Fruit fly (Drosophila melanogaster) Kc167 (cell line): ENCODE data around the gene rut.

Experiments
- Myc ChIP-seq: fragments of >200 bp; optimal IDR thresholded peaks from 2 replicates; lab custom pipeline; 2017; ENCODE audit warnings: missing external identifiers
- Sin3A ChIP-seq: fragments of >200 bp; optimal IDR thresholded peaks from 2 replicates; lab custom pipeline; 2018; ENCODE audit warnings: missing external identifiers
- h ChIP-seq: fragments of >200 bp; optimal IDR thresholded peaks from 3 replicates; lab custom pipeline; 2018; ENCODE audit warnings: missing external identifiers
- insv ChIP-seq: fragments of >200 bp; optimal IDR thresholded peaks from 3 replicates; lab custom pipeline; 2018; ENCODE audit warnings: missing external identifiers
- psq ChIP-seq: fragments of >200 bp; optimal IDR thresholded peaks from 2 replicates; lab custom pipeline; 2017; ENCODE audit warnings: missing external identifiers
- ttk ChIP-seq: sonication (Bioruptor generic); optimal IDR thresholded peaks from 2 replicates; lab custom pipeline; 2017; ENCODE audit warnings: missing external identifiers

DNA sequence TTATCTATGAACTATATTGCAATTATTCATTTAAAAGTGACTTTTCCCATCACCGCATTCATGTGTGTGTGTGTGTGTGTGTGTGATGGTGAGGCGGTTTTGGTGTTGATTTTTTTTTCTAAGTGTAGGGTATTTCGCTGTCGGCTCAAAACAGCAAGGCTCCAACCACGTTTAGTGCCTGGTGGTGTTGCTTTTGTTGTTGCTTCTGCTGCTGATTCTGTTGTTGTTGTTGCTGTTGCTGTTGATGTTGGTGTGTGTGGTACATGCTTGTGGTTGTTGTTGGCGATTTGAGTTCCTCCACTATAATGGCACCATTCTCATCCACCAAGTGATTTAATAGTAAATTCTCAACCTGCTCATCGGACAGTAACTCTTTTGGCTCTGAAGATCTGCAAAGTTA is 1.8 kb upstream of the rut start:
- TF ChIP-seq psq (no peak), h (lab: Kevin White, UChicago) (no peak), insv (no peak), ttk (lab: Kevin White, UChicago) (no peak), Myc (lab: Kevin White, UChicago) (no peak), Sin3A (lab: Kevin White, UChicago) (no peak)
